Fruit fly (Drosophila melanogaster) whole organism, prepupa: ENCODE results near the gene CG6418.

ENCODE experiments used
- CG11762 ChIP-seq: fragments of 200-800 bp; sonication (Bioruptor generic); optimal IDR thresholded peaks from 3 replicates; lab custom pipeline; 2016; ENCODE audit warnings: missing biosample characterization, missing genetic modification characterization; ENCODE audit not compliant: insufficient read depth
- CG11902 ChIP-seq: fragments of 200-800 bp; sonication (Bioruptor generic); optimal IDR thresholded peaks from 3 replicates; lab custom pipeline; 2016; ENCODE audit warnings: missing biosample characterization, missing genetic modification characterization
- CG15336 ChIP-seq: fragments of 200-800 bp; sonication (Bioruptor generic); IDR thresholded peaks from 2 replicates; pipeline ENCODE4 v1.3.6; 2022; ENCODE audit warnings: missing biosample characterization, missing genetic modification characterization
- CG1621 ChIP-seq: fragments of 200-800 bp; sonication (Bioruptor generic); optimal IDR thresholded peaks from 3 replicates; lab custom pipeline; 2018; ENCODE audit warnings: missing biosample characterization, mild to moderate bottlenecking, missing genetic modification characterization
- CG16779 ChIP-seq: fragments of 200-800 bp; sonication (Bioruptor generic); optimal IDR thresholded peaks from 3 replicates; lab custom pipeline; 2017; ENCODE audit warnings: missing biosample characterization, mild to moderate bottlenecking, missing genetic modification characterization
- CG31627 ChIP-seq: fragments of 200-800 bp; sonication (Bioruptor generic); optimal IDR thresholded peaks from 3 replicates; lab custom pipeline; 2016; ENCODE audit warnings: missing biosample characterization, missing genetic modification characterization
- CG34406 ChIP-seq: fragments of 200-800 bp; sonication (Bioruptor generic); optimal IDR thresholded peaks from 3 replicates; lab custom pipeline; 2016; ENCODE audit warnings: missing biosample characterization, missing genetic modification characterization
- CG3919 ChIP-seq: fragments of 200-800 bp; sonication (Bioruptor generic); optimal IDR thresholded peaks from 3 replicates; lab custom pipeline; 2016; ENCODE audit warnings: missing biosample characterization, missing genetic modification characterization
- CG6276 ChIP-seq: fragments of 200-800 bp; sonication (Bioruptor generic); optimal IDR thresholded peaks from 2 replicates; lab custom pipeline; 2017; ENCODE audit warnings: missing biosample characterization, mild to moderate bottlenecking, missing genetic modification characterization
- CG6792 ChIP-seq: fragments of 200-800 bp; sonication (Bioruptor generic); optimal IDR thresholded peaks from 3 replicates; lab custom pipeline; 2016; ENCODE audit warnings: missing biosample characterization, missing genetic modification characterization
- CG6808 ChIP-seq: fragments of 200-800 bp; sonication (Bioruptor generic); optimal IDR thresholded peaks from 3 replicates; lab custom pipeline; 2017; ENCODE audit warnings: missing biosample characterization, missing genetic modification characterization, mild to moderate bottlenecking, moderate library complexity, missing genetic modification reagents
- CG6854 ChIP-seq: fragments of 200-800 bp; sonication (Bioruptor generic); optimal IDR thresholded peaks from 2 replicates; lab custom pipeline; 2017; ENCODE audit warnings: missing biosample characterization, mild to moderate bottlenecking, missing genetic modification characterization
- CG8119 ChIP-seq: fragments of 200-800 bp; sonication (Bioruptor generic); IDR thresholded peaks from 3 replicates; pipeline ENCODE4 v1.3.6; 2022; ENCODE audit warnings: missing biosample characterization, missing genetic modification characterization
- CG8319 ChIP-seq: fragments of 200-800 bp; sonication (Bioruptor generic); optimal IDR thresholded peaks from 3 replicates; lab custom pipeline; 2016; ENCODE audit warnings: missing biosample characterization, missing genetic modification characterization
- CG9139 ChIP-seq: fragments of 200-800 bp; sonication (Bioruptor generic); optimal IDR thresholded peaks from 3 replicates; lab custom pipeline; 2017; ENCODE audit warnings: missing biosample characterization, mild to moderate bottlenecking, missing genetic modification characterization
- Eip75B ChIP-seq: fragments of 200-800 bp; sonication (Bioruptor generic); optimal IDR thresholded peaks from 3 replicates; lab custom pipeline; 2016; ENCODE audit warnings: missing biosample characterization, missing genetic modification characterization
- Eip78C ChIP-seq: fragments of 200-800 bp; sonication (Bioruptor generic); peaks from one replicate; lab custom pipeline; 2016; ENCODE audit warnings: missing biosample characterization, missing genetic modification characterization
- Ets21C ChIP-seq: fragments of 200-800 bp; sonication (Bioruptor generic); optimal IDR thresholded peaks from 3 replicates; lab custom pipeline; 2016; ENCODE audit warnings: missing biosample characterization, missing genetic modification characterization
- Ets96B ChIP-seq: fragments of 200-800 bp; optimal IDR thresholded peaks from 2 replicates; lab custom pipeline; 2019; ENCODE audit warnings: missing biosample characterization, mild to moderate bottlenecking, missing genetic modification characterization, moderate library complexity
- Gug ChIP-seq: fragments of 200-800 bp; sonication (Bioruptor generic); IDR thresholded peaks from 2 replicates; pipeline ENCODE4 v1.3.6; 2022; ENCODE audit warnings: missing biosample characterization, missing genetic modification characterization
- Hr38 ChIP-seq: sonication (Bioruptor generic); optimal IDR thresholded peaks from 2 replicates; lab custom pipeline; 2016; ENCODE audit warnings: missing biosample characterization, missing genetic modification characterization
- Lpt ChIP-seq: fragments of 200-800 bp; sonication (Bioruptor generic); optimal IDR thresholded peaks from 3 replicates; lab custom pipeline; 2016; ENCODE audit warnings: missing biosample characterization, missing genetic modification characterization
- Met ChIP-seq: fragments of 200-800 bp; sonication (Bioruptor generic); optimal IDR thresholded peaks from 3 replicates; lab custom pipeline; 2016; ENCODE audit warnings: missing biosample characterization, missing genetic modification characterization
- OdsH ChIP-seq: fragments of 200-800 bp; sonication (Bioruptor generic); optimal IDR thresholded peaks from 3 replicates; lab custom pipeline; 2016; ENCODE audit warnings: missing biosample characterization, missing genetic modification characterization
- Smox ChIP-seq: fragments of 200-800 bp; sonication (Bioruptor generic); optimal IDR thresholded peaks from 3 replicates; lab custom pipeline; 2016; ENCODE audit warnings: missing biosample characterization, missing genetic modification characterization
- Sox102F ChIP-seq: fragments of 200-800 bp; sonication (Bioruptor generic); optimal IDR thresholded peaks from 2 replicates; lab custom pipeline; 2016; ENCODE audit warnings: missing biosample characterization, mild to moderate bottlenecking, missing genetic modification characterization
- Sox14 ChIP-seq: fragments of 200-800 bp; sonication (Bioruptor generic); optimal IDR thresholded peaks from 3 replicates; lab custom pipeline; 2016; ENCODE audit warnings: missing biosample characterization, missing genetic modification characterization
- Sox15 ChIP-seq: fragments of 200-800 bp; sonication (Bioruptor generic); optimal IDR thresholded peaks from 3 replicates; lab custom pipeline; 2016; ENCODE audit warnings: missing biosample characterization, missing genetic modification characterization
- acj6 ChIP-seq: fragments of 200-800 bp; sonication (Bioruptor generic); optimal IDR thresholded peaks from 3 replicates; lab custom pipeline; 2016; ENCODE audit warnings: missing biosample characterization, missing genetic modification characterization
- cyc ChIP-seq: fragments of 200-800 bp; sonication (Bioruptor generic); optimal IDR thresholded peaks from 3 replicates; lab custom pipeline; 2016; ENCODE audit warnings: missing biosample characterization, missing genetic modification characterization
- dac ChIP-seq: fragments of 200-800 bp; sonication (Bioruptor generic); optimal IDR thresholded peaks from 2 replicates; lab custom pipeline; 2017; ENCODE audit warnings: missing biosample characterization, mild to moderate bottlenecking, missing genetic modification characterization
- eg ChIP-seq: fragments of 200-800 bp; sonication (Bioruptor generic); IDR thresholded peaks from 3 replicates; pipeline ENCODE4 v1.3.6; 2022; ENCODE audit warnings: missing biosample characterization, missing genetic modification characterization
- esn ChIP-seq: fragments of 200-800 bp; sonication (Bioruptor generic); optimal IDR thresholded peaks from 2 replicates; lab custom pipeline; 2016; ENCODE audit warnings: missing biosample characterization, mild to moderate bottlenecking, missing genetic modification characterization, moderate library complexity
- fd59A ChIP-seq: fragments of 200-800 bp; sonication (Bioruptor generic); optimal IDR thresholded peaks from 2 replicates; lab custom pipeline; 2017; ENCODE audit warnings: missing biosample characterization, mild to moderate bottlenecking, missing genetic modification characterization, missing genetic modification reagents
- fkh ChIP-seq: fragments of 200-800 bp; sonication (Bioruptor generic); optimal IDR thresholded peaks from 3 replicates; lab custom pipeline; 2017; ENCODE audit warnings: missing biosample characterization, mild to moderate bottlenecking, missing genetic modification characterization, moderate library complexity
- lz ChIP-seq: fragments of 200-800 bp; sonication (Bioruptor generic); optimal IDR thresholded peaks from 3 replicates; lab custom pipeline; 2016; ENCODE audit warnings: missing biosample characterization, missing genetic modification characterization
- net ChIP-seq: fragments of 200-800 bp; sonication (Bioruptor generic); optimal IDR thresholded peaks from 3 replicates; lab custom pipeline; 2016; ENCODE audit warnings: missing biosample characterization, missing genetic modification characterization
- pdm3 ChIP-seq: fragments of 200-800 bp; sonication (Bioruptor generic); optimal IDR thresholded peaks from 3 replicates; lab custom pipeline; 2016; ENCODE audit warnings: missing biosample characterization, missing genetic modification characterization
- spab ChIP-seq: fragments of 200-800 bp; sonication (Bioruptor generic); optimal IDR thresholded peaks from 2 replicates; lab custom pipeline; 2017; ENCODE audit warnings: missing biosample characterization, mild to moderate bottlenecking, missing genetic modification characterization, missing genetic modification reagents
- ss ChIP-seq, 2 experiments: fragments of 200-800 bp; sonication (Bioruptor generic); optimal IDR thresholded peaks; 2 replicates in 1 of 2; 3 replicates in 1 of 2; lab custom pipeline; 2017 to 2018; ENCODE audit warnings: mild to moderate bottlenecking in 2 of 2, missing biosample characterization in 2 of 2, missing genetic modification characterization in 2 of 2, moderate library complexity in 1 of 2
- svp ChIP-seq: fragments of 200-800 bp; sonication (Bioruptor generic); peaks from one replicate; lab custom pipeline; 2016; ENCODE audit warnings: missing biosample characterization, missing genetic modification characterization
- topi ChIP-seq: fragments of 200-800 bp; sonication (Bioruptor generic); optimal IDR thresholded peaks from 3 replicates; lab custom pipeline; 2016; ENCODE audit warnings: missing biosample characterization, missing genetic modification characterization
- vri ChIP-seq: fragments of 200-800 bp; sonication (Bioruptor generic); optimal IDR thresholded peaks from 3 replicates; lab custom pipeline; 2016; ENCODE audit warnings: missing biosample characterization, mild to moderate bottlenecking, missing genetic modification characterization

The CG6418 gene

dm6 chr3L:10922973-10923372, 44.1 kb upstream of the CG6418 start (continued):
- TF ChIP-seq ss (GFP tag; optimal IDR thresholded peaks at IDR 0.05; lab: Kevin White, UChicago) (peak; percentile 74 to 79), Ets21C (GFP tag; lab: Kevin White, UChicago) (no peak), vri (GFP tag; lab: Kevin White, UChicago) (no peak), Smox (GFP tag; lab: Kevin White, UChicago) (no peak), CG6792 (GFP tag; lab: Kevin White, UChicago) (peak; percentile 16), Hr38 (GFP tag; lab: Kevin White, UChicago) (no peak), Met (no peak), Ets96B (tag; lab: Kevin White, UChicago) (peak; percentile 86), CG34406 (GFP tag; lab: Kevin White, UChicago) (peak; percentile 45), acj6 (GFP tag; lab: Kevin White, UChicago) (peak; percentile 30), dac (no peak), Eip78C (GFP tag; lab: Kevin White, UChicago) (peak; percentile 88), fkh (GFP tag; lab: Kevin White, UChicago) (no peak), CG6854 (GFP tag; lab: Kevin White, UChicago) (no peak), CG8319 (GFP tag; lab: Kevin White, UChicago) (no peak)

dm6 chr3L:10918454-10918853, 39.6 kb upstream of the CG6418 start:
- no peak for TF ChIP-seq Met
- TF ChIP-seq eg (GFP tag; lab: Robert Waterston, UW): no peak
- TF ChIP-seq spab (GFP tag; lab: Kevin White, UChicago): no peak
- peak in 1 of 2 experiments; percentile 93 for TF ChIP-seq ss (GFP tag; optimal IDR thresholded peaks at IDR 0.05; lab: Kevin White, UChicago)

dm6 chr3L:10917263-10917662, 38.4 kb upstream of the CG6418 start:
- TF ChIP-seq Sox102F (no peak), acj6 (GFP tag; lab: Kevin White, UChicago) (no peak), CG3919 (GFP tag; lab: Kevin White, UChicago) (no peak), dac (no peak), Gug (no peak), Eip75B (GFP tag; lab: Kevin White, UChicago) (no peak)

dm6 chr3L:10913214-10913613, 34.4 kb upstream of the CG6418 start:
- peak; percentile 26 for TF ChIP-seq CG6808 (GFP tag; lab: Kevin White, UChicago)
- TF ChIP-seq Ets21C (GFP tag; lab: Kevin White, UChicago): no peak
- no peak for TF ChIP-seq CG11902 (GFP tag; lab: Kevin White, UChicago)
- TF ChIP-seq esn (GFP tag; lab: Kevin White, UChicago): peak; percentile 53
- no peak for TF ChIP-seq Sox15 (GFP tag; lab: Kevin White, UChicago)
- no peak for TF ChIP-seq fkh (GFP tag; lab: Kevin White, UChicago)
- TF ChIP-seq pdm3: peak; percentile 64
- TF ChIP-seq CG16779 (tag; lab: Kevin White, UChicago): no peak
- TF ChIP-seq CG9139 (GFP tag; lab: Kevin White, UChicago): no peak
- TF ChIP-seq CG15336 (GFP tag; lab: Robert Waterston, UW): peak; percentile 92
- peak; percentile 47 for TF ChIP-seq topi
- peak; percentile 48 for TF ChIP-seq CG6792 (GFP tag; lab: Kevin White, UChicago)
- peak; percentile 85 for TF ChIP-seq Gug
- peak; percentile 63 for TF ChIP-seq Sox14 (GFP tag; lab: Kevin White, UChicago)
- TF ChIP-seq Eip75B (GFP tag; lab: Kevin White, UChicago): peak; percentile 65
- peak; percentile 51 for TF ChIP-seq lz (GFP tag; lab: Kevin White, UChicago)
- TF ChIP-seq CG6854 (GFP tag; lab: Kevin White, UChicago): no peak
- peak; percentile 72 for TF ChIP-seq dac
- TF ChIP-seq svp: peak; percentile 79
- TF ChIP-seq CG1621: peak; percentile 56
- TF ChIP-seq vri (GFP tag; lab: Kevin White, UChicago): no peak
- TF ChIP-seq CG8119 (GFP tag; lab: Robert Waterston, UW): peak; percentile 85
- TF ChIP-seq eg (GFP tag; lab: Robert Waterston, UW): peak; percentile 90
- peak; percentile 63 for TF ChIP-seq fd59A
- TF ChIP-seq CG6276 (GFP tag; lab: Kevin White, UChicago): peak; percentile 84
- TF ChIP-seq Lpt (GFP tag; lab: Kevin White, UChicago): peak; percentile 35
- peak; percentile 30 for TF ChIP-seq CG31627
- TF ChIP-seq Ets96B (tag; lab: Kevin White, UChicago): peak; percentile 59
- peak; percentile 51 for TF ChIP-seq Met
- peak; percentile 20 for TF ChIP-seq Smox (GFP tag; lab: Kevin White, UChicago)
- TF ChIP-seq Eip78C (GFP tag; lab: Kevin White, UChicago): peak; percentile 87
- TF ChIP-seq net: peak; percentile 71
- TF ChIP-seq CG8319 (GFP tag; lab: Kevin White, UChicago): no peak
- TF ChIP-seq CG11762 (GFP tag; lab: Kevin White, UChicago): no peak
- TF ChIP-seq cyc: peak; percentile 49
- TF ChIP-seq OdsH: peak; percentile 73
- TF ChIP-seq acj6 (GFP tag; lab: Kevin White, UChicago): peak; percentile 61
